Fruit fly (Drosophila melanogaster) whole organism, adult: ENCODE measurements around the gene CG45073.

Experiments
- CG11617 ChIP-seq: fragments of 200-800 bp; sonication (Bioruptor generic); optimal IDR thresholded peaks from 2 replicates; lab custom pipeline; 2017; ENCODE audit warnings: mild to moderate bottlenecking, missing biosample characterization, missing genetic modification reagents, missing genetic modification characterization
- CG12768 ChIP-seq: fragments of 200-800 bp; sonication (Bioruptor generic); optimal IDR thresholded peaks from 2 replicates; lab custom pipeline; 2017; ENCODE audit warnings: missing biosample characterization, missing genetic modification characterization, mild to moderate bottlenecking, moderate library complexity, missing genetic modification reagents
- CG14711 ChIP-seq: fragments of 200-800 bp; sonication (Bioruptor generic); optimal IDR thresholded peaks from 2 replicates; lab custom pipeline; 2018; ENCODE audit warnings: missing biosample characterization, mild to moderate bottlenecking, missing genetic modification characterization, moderate library complexity
- CG1620 ChIP-seq: fragments of 200-800 bp; sonication (Bioruptor generic); optimal IDR thresholded peaks from 2 replicates; lab custom pipeline; 2016; ENCODE audit warnings: missing biosample characterization, missing genetic modification characterization
- CG33017 ChIP-seq: fragments of 200-800 bp; sonication (Bioruptor generic); optimal IDR thresholded peaks from 2 replicates; lab custom pipeline; 2018; ENCODE audit warnings: missing biosample characterization, mild to moderate bottlenecking, missing genetic modification characterization, moderate library complexity
- CG5204 ChIP-seq: fragments of 200-800 bp; sonication (Bioruptor generic); optimal IDR thresholded peaks from 2 replicates; lab custom pipeline; 2016; ENCODE audit warnings: missing biosample characterization, missing genetic modification characterization
- CG7045 ChIP-seq: fragments of 200-800 bp; sonication (Bioruptor generic); optimal IDR thresholded peaks from 2 replicates; lab custom pipeline; 2017; ENCODE audit warnings: missing biosample characterization, mild to moderate bottlenecking, missing genetic modification characterization
- CG7101 ChIP-seq: fragments of 200-800 bp; sonication (Bioruptor generic); optimal IDR thresholded peaks from 2 replicates; lab custom pipeline; 2018; ENCODE audit warnings: missing biosample characterization, mild to moderate bottlenecking, missing genetic modification characterization, moderate library complexity
- Clk ChIP-seq: fragments of 200-800 bp; sonication (Bioruptor generic); optimal IDR thresholded peaks from 2 replicates; lab custom pipeline; 2017; ENCODE audit warnings: missing biosample characterization, missing genetic modification characterization
- Crg-1 ChIP-seq: fragments of 200-800 bp; sonication (Bioruptor generic); optimal IDR thresholded peaks from 2 replicates; lab custom pipeline; 2016; ENCODE audit warnings: missing biosample characterization, missing genetic modification characterization
- Mnt ChIP-seq: fragments of 200-800 bp; sonication (Bioruptor generic); optimal IDR thresholded peaks from 2 replicates; lab custom pipeline; 2016; ENCODE audit warnings: missing biosample characterization, mild to moderate bottlenecking, missing genetic modification characterization
- bab1 ChIP-seq: fragments of 200-800 bp; sonication (Bioruptor generic); optimal IDR thresholded peaks from 3 replicates; lab custom pipeline; 2019; ENCODE audit warnings: missing biosample characterization, mild to moderate bottlenecking, missing genetic modification characterization, moderate library complexity
- cic ChIP-seq: fragments of 200-800 bp; sonication (Bioruptor generic); optimal IDR thresholded peaks from 2 replicates; lab custom pipeline; 2017; ENCODE audit warnings: missing biosample characterization, mild to moderate bottlenecking, missing genetic modification characterization, moderate library complexity
- cnc ChIP-seq, 2 experiments: fragments of >200 bp; optimal IDR thresholded peaks; 2 replicates each; lab custom pipeline; 2017
- kay ChIP-seq: fragments of 200-800 bp; sonication (Bioruptor generic); peaks from one replicate; lab custom pipeline; 2016; ENCODE audit warnings: missing biosample characterization, missing genetic modification characterization, borderline replicate concordance
- ovo ChIP-seq: fragments of 200-800 bp; sonication (Bioruptor generic); optimal IDR thresholded peaks from 2 replicates; lab custom pipeline; 2016; ENCODE audit warnings: missing biosample characterization, missing genetic modification characterization
- pad ChIP-seq: fragments of 200-800 bp; sonication (Bioruptor generic); optimal IDR thresholded peaks from 3 replicates; lab custom pipeline; 2017; ENCODE audit warnings: missing biosample characterization, missing genetic modification characterization, mild to moderate bottlenecking, moderate library complexity, missing genetic modification reagents
- tj ChIP-seq: fragments of 200-800 bp; sonication (Bioruptor generic); optimal IDR thresholded peaks from 3 replicates; lab custom pipeline; 2017; ENCODE audit warnings: missing biosample characterization, mild to moderate bottlenecking, missing genetic modification characterization, moderate library complexity
- toe ChIP-seq: fragments of 200-800 bp; sonication (Bioruptor generic); optimal IDR thresholded peaks from 2 replicates; lab custom pipeline; 2016; ENCODE audit warnings: missing biosample characterization, missing genetic modification characterization

The CG45073 gene

dm6 chr3R:30124635-30125034 is at the start of gene CG45073:
TSS of gene CG45073 (minus strand) at chr3R:30124735.
- TF ChIP-seq CG5204 (GFP tag; lab: Kevin White, UChicago) = no peak
- TF ChIP-seq toe (GFP tag; lab: Kevin White, UChicago) = no peak
- TF ChIP-seq tj = no peak
- TF ChIP-seq CG1620 (GFP tag; lab: Kevin White, UChicago) = no peak
- TF ChIP-seq Crg-1 = no peak
- no peak for TF ChIP-seq kay (GFP tag; lab: Kevin White, UChicago)
- no peak for TF ChIP-seq CG14711 (tag; lab: Kevin White, UChicago)
- TF ChIP-seq CG12768 (GFP tag; lab: Kevin White, UChicago) = no peak
- no peak for TF ChIP-seq CG7045
- no peak for TF ChIP-seq pad (GFP tag; lab: Kevin White, UChicago)
- no peak for TF ChIP-seq CG7101 (tag; lab: Kevin White, UChicago)
- TF ChIP-seq ovo (GFP tag; lab: Kevin White, UChicago) = no peak
- TF ChIP-seq CG33017 (tag; lab: Kevin White, UChicago) = no peak
- TF ChIP-seq CG11617 (GFP tag; lab: Kevin White, UChicago) = no peak
- no peak for TF ChIP-seq Clk (GFP tag; lab: Kevin White, UChicago)
- no peak for TF ChIP-seq cnc (optimal IDR thresholded peaks at IDR 0.05; lab: Kevin White, UChicago)

- no peak for TF ChIP-seq kay (GFP tag; lab: Kevin White, UChicago)
- TF ChIP-seq pad (GFP tag; lab: Kevin White, UChicago) = no peak
- no peak for TF ChIP-seq Mnt (GFP tag; lab: Kevin White, UChicago)
- TF ChIP-seq cnc (optimal IDR thresholded peaks at IDR 0.05; lab: Kevin White, UChicago) = no peak
- TF ChIP-seq CG7045 = no peak
- TF ChIP-seq ovo (GFP tag; lab: Kevin White, UChicago) = no peak
- no peak for TF ChIP-seq CG5204 (GFP tag; lab: Kevin White, UChicago)
- no peak for TF ChIP-seq Clk (GFP tag; lab: Kevin White, UChicago)
- TF ChIP-seq cic (GFP tag; lab: Kevin White, UChicago) = no peak
- TF ChIP-seq CG11617 (GFP tag; lab: Kevin White, UChicago) = no peak
- TF ChIP-seq toe (GFP tag; lab: Kevin White, UChicago) = no peak
- no peak for TF ChIP-seq CG33017 (tag; lab: Kevin White, UChicago)
- TF ChIP-seq Crg-1 = no peak
Measured at dm6 chr3R:30170671-30171667, 46.4 kb upstream of the CG45073 start, which contains the start of gene Rsod. TSS of gene Rsod (minus strand) at chr3R:30171207.

- TF ChIP-seq bab1 (GFP tag; lab: Kevin White, UChicago) (no peak), Mnt (GFP tag; lab: Kevin White, UChicago) (no peak), ovo (GFP tag; lab: Kevin White, UChicago) (no peak), CG5204 (GFP tag; lab: Kevin White, UChicago) (no peak), cic (GFP tag; lab: Kevin White, UChicago) (no peak), pad (GFP tag; lab: Kevin White, UChicago) (no peak), CG11617 (GFP tag; lab: Kevin White, UChicago) (no peak), kay (GFP tag; lab: Kevin White, UChicago) (no peak)
Measured at dm6 chr3R:30166159-30166784, 41.7 kb upstream of the CG45073 start, which contains the start of gene VhaAC45RP. TSS of gene VhaAC45RP (minus strand) at chr3R:30166419.

- TF ChIP-seq CG7045 = no peak
- TF ChIP-seq CG7101 (tag; lab: Kevin White, UChicago) = no peak
- TF ChIP-seq CG12768 (GFP tag; lab: Kevin White, UChicago) = no peak
- TF ChIP-seq kay (GFP tag; lab: Kevin White, UChicago) = no peak
- no peak for TF ChIP-seq CG5204 (GFP tag; lab: Kevin White, UChicago)
- no peak for TF ChIP-seq pad (GFP tag; lab: Kevin White, UChicago)
- no peak for TF ChIP-seq tj
- no peak for TF ChIP-seq cnc (optimal IDR thresholded peaks at IDR 0.05; lab: Kevin White, UChicago)
- TF ChIP-seq bab1 (GFP tag; lab: Kevin White, UChicago) = no peak
- no peak for TF ChIP-seq Mnt (GFP tag; lab: Kevin White, UChicago)
- TF ChIP-seq cic (GFP tag; lab: Kevin White, UChicago) = no peak
- no peak for TF ChIP-seq ovo (GFP tag; lab: Kevin White, UChicago)
Measured at dm6 chr3R:30164162-30164561, 39.6 kb upstream of the CG45073 start.

- TF ChIP-seq CG12768 (GFP tag; lab: Kevin White, UChicago) = no peak
- no peak for TF ChIP-seq CG11617 (GFP tag; lab: Kevin White, UChicago)
- no peak for TF ChIP-seq toe (GFP tag; lab: Kevin White, UChicago)
- TF ChIP-seq Crg-1 = no peak
- no peak for TF ChIP-seq Mnt (GFP tag; lab: Kevin White, UChicago)
- no peak for TF ChIP-seq pad (GFP tag; lab: Kevin White, UChicago)
- no peak for TF ChIP-seq CG7045
- TF ChIP-seq CG14711 (tag; lab: Kevin White, UChicago) = no peak
Measured at dm6 chr3R:30163228-30163627, 38.7 kb upstream of the CG45073 start.
